Worm (Caenorhabditis elegans): ENCODE results near the gene his-37.
A peak's percentile ranks its signal among the peaks of the same experiment; 100 is the strongest.

The his-37 gene

ce11 chrV:9561624-9562179 lies 14.8 kb downstream of the his-37 start, which contains the start of gene rgef-1 (continued):
- TF ChIP-seq elt-3 (tag; optimal IDR thresholded peaks at IDR 0.05), result no peak
- TF ChIP-seq xbp-1 (tag; optimal IDR thresholded peaks at IDR 0.05), result peak; percentile 23
- TF ChIP-seq unc-86 (tag; optimal IDR thresholded peaks at IDR 0.05), result peak; percentile 84
- TF ChIP-seq hlh-4 (tag; optimal IDR thresholded peaks at IDR 0.05), result no peak
- TF ChIP-seq fos-1 (tag; optimal IDR thresholded peaks at IDR 0.05), result peak; percentile 16
- peak; percentile 3 for TF ChIP-seq pax-3 (tag; optimal IDR thresholded peaks at IDR 0.05)
- no peak for TF ChIP-seq sptf-1 (tag; optimal IDR thresholded peaks at IDR 0.05)
- no peak for TF ChIP-seq nhr-11 (tag; optimal IDR thresholded peaks at IDR 0.05)
- no peak for TF ChIP-seq blmp-1 (tag; optimal IDR thresholded peaks at IDR 0.05)
- TF ChIP-seq sup-37 (GFP tag; optimal IDR thresholded peaks at IDR 0.05), result no peak
- TF ChIP-seq sox-4 (tag; optimal IDR thresholded peaks at IDR 0.05), result no peak
- no peak for TF ChIP-seq pag-3 (tag; optimal IDR thresholded peaks at IDR 0.05; ENCODE audit: borderline replicate concordance, insufficient read depth)
- peak; percentile 26 for TF ChIP-seq irx-1 (tag; optimal IDR thresholded peaks at IDR 0.05)
- no peak for TF ChIP-seq F16B12.6 (tag; optimal IDR thresholded peaks at IDR 0.05)
- TF ChIP-seq fkh-10 (GFP tag; optimal IDR thresholded peaks at IDR 0.05), result peak; percentile 96
- TF ChIP-seq lsy-2 (tag; optimal IDR thresholded peaks at IDR 0.05), result peak; percentile 41 to 60
- no peak for TF ChIP-seq grh-1 (GFP tag; IDR thresholded peaks at IDR 0.05)
- no peak for TF ChIP-seq Y116A8C.19 (tag; optimal IDR thresholded peaks at IDR 0.05; ENCODE audit: borderline replicate concordance)
- no peak for TF ChIP-seq aha-1 (tag; optimal IDR thresholded peaks at IDR 0.05)
- no peak for TF ChIP-seq nhr-84 (tag; optimal IDR thresholded peaks at IDR 0.05)
- peak; percentile 47 for TF ChIP-seq zag-1 (tag; optimal IDR thresholded peaks at IDR 0.05)
- peak; percentile 79 for TF ChIP-seq egl-13 (tag; optimal IDR thresholded peaks at IDR 0.05)
- TF ChIP-seq egl-27 (tag; optimal IDR thresholded peaks at IDR 0.05), result peak in 1 of 2 experiments; percentile 27
- TF ChIP-seq swsn-7 (tag; optimal IDR thresholded peaks at IDR 0.05), result peak; percentile 71
- no peak for TF ChIP-seq hpl-2 (GFP tag; optimal IDR thresholded peaks at IDR 0.05)
- no peak for TF ChIP-seq unc-98 (GFP tag; IDR thresholded peaks at IDR 0.05)
- peak; percentile 6 for TF ChIP-seq nhr-20 (tag; optimal IDR thresholded peaks at IDR 0.05)
- TF ChIP-seq efl-1 (optimal IDR thresholded peaks at IDR 0.05), result peak; percentile 30 to 34
- peak in 1 of 2 experiments; percentile 3 for TF ChIP-seq efl-1 (GFP tag; optimal IDR thresholded peaks at IDR 0.05 in 1 of 2)
- TF ChIP-seq dpl-1 (GFP tag; optimal IDR thresholded peaks at IDR 0.05), result peak in 1 of 3 experiments; percentile 25
- no peak for TF ChIP-seq ceh-63 (GFP tag; optimal IDR thresholded peaks at IDR 0.05)
- TF ChIP-seq nhr-28 (tag; optimal IDR thresholded peaks at IDR 0.05), result no peak
- TF ChIP-seq mef-2 (tag; optimal IDR thresholded peaks at IDR 0.05), result peak; percentile 80
- TF ChIP-seq ceh-90 (tag; optimal IDR thresholded peaks at IDR 0.05), result no peak
- peak; percentile 65 for TF ChIP-seq nhr-47 (tag; optimal IDR thresholded peaks at IDR 0.05)
- no peak for TF ChIP-seq lir-3 (tag; optimal IDR thresholded peaks at IDR 0.05; ENCODE audit: poor library complexity)
- no peak for TF ChIP-seq hlh-17 (GFP tag; optimal IDR thresholded peaks at IDR 0.05; ENCODE audit: borderline replicate concordance)
- TF ChIP-seq nhr-90 (tag; optimal IDR thresholded peaks at IDR 0.05; ENCODE audit: poor library complexity), result no peak
- no peak for TF ChIP-seq lin-15B (tag; optimal IDR thresholded peaks at IDR 0.05)
- no peak for TF ChIP-seq fkh-4 (tag; optimal IDR thresholded peaks at IDR 0.05; ENCODE audit: borderline replicate concordance)
- peak; percentile 71 for TF ChIP-seq nhr-71 (tag; optimal IDR thresholded peaks at IDR 0.05)
- no peak for TF ChIP-seq nhr-77 (tag; optimal IDR thresholded peaks at IDR 0.05)
- TF ChIP-seq tlp-1 (tag; optimal IDR thresholded peaks at IDR 0.05), result no peak
- no peak for TF ChIP-seq ceh-88 (GFP tag; IDR thresholded peaks at IDR 0.05)
- no peak for TF ChIP-seq snpc-4 (tag; optimal IDR thresholded peaks at IDR 0.05)
- TF ChIP-seq alr-1 (tag; optimal IDR thresholded peaks at IDR 0.05; ENCODE audit: borderline replicate concordance), result no peak
- TF ChIP-seq nhr-76 (tag; optimal IDR thresholded peaks at IDR 0.05), result no peak
- TF ChIP-seq lin-39 (tag; optimal IDR thresholded peaks at IDR 0.05), result no peak
- no peak for TF ChIP-seq C16A3.4 (tag; optimal IDR thresholded peaks at IDR 0.05)
- TF ChIP-seq unc-62 (GFP tag; optimal IDR thresholded peaks at IDR 0.05), result no peak
- no peak for TF ChIP-seq elt-2 (tag; optimal IDR thresholded peaks at IDR 0.05)
- TF ChIP-seq C34B4.2 (tag; optimal IDR thresholded peaks at IDR 0.05), result no peak
